Worm (Caenorhabditis elegans): ENCODE data around the gene F41E6.1.

- peak; percentile 46 for TF ChIP-seq cey-2 (tag; optimal IDR thresholded peaks at IDR 0.05; ENCODE audit: borderline replicate concordance, insufficient read depth)
- TF ChIP-seq php-3 (GFP tag; IDR thresholded peaks at IDR 0.05), result 0 out of 2 replicates have a peak, but pooled peaks have one; percentile 45
- TF ChIP-seq daf-12 (tag; optimal IDR thresholded peaks at IDR 0.05), result no peak
- TF ChIP-seq nhr-41 (GFP tag; IDR thresholded peaks at IDR 0.05), result no peak
- TF ChIP-seq vab-7 (GFP tag; IDR thresholded peaks at IDR 0.05), result no peak
- TF ChIP-seq daf-19 (GFP tag; conservative IDR thresholded peaks at IDR 0.05), result no peak
- no peak for TF ChIP-seq zip-2 (tag; optimal IDR thresholded peaks at IDR 0.05)
- peak in 1 of 2 experiments; percentile 31 for TF ChIP-seq daf-16 (GFP tag; optimal IDR thresholded peaks at IDR 0.05)
- peak; percentile 91 for TF ChIP-seq daf-16 (tag; optimal IDR thresholded peaks at IDR 0.05)
- no peak for TF ChIP-seq ZK337.2 (GFP tag; IDR thresholded peaks at IDR 0.05)
Measured at ce11 chrV:8654460-8655419, 32.3 kb downstream of the F41E6.1 start.
